Worm (Caenorhabditis elegans) whole organism, early embryonic: ENCODE measurements around the gene gadr-3.

ENCODE experiments used
- B0310.2 ChIP-seq: sonication (generic microtip); optimal IDR thresholded peaks from 2 replicates; lab custom pipeline; 2016; ENCODE audit warnings: mild to moderate bottlenecking, missing genetic modification characterization, missing compliant biosample characterization
- ama-1 ChIP-seq: fragments of 150-350 bp; optimal IDR thresholded peaks from 2 replicates; lab custom pipeline; 2014
- ceh-36 ChIP-seq: sonication (generic microtip); optimal IDR thresholded peaks from 2 replicates; lab custom pipeline; 2016; ENCODE audit warnings: missing genetic modification characterization, inconsistent platforms, missing compliant biosample characterization
- hmbx-1 ChIP-seq: sonication (generic microtip); optimal IDR thresholded peaks from 2 replicates; lab custom pipeline; 2016; ENCODE audit warnings: mild to moderate bottlenecking, missing genetic modification characterization, missing compliant biosample characterization
- tbx-11 ChIP-seq: fragments of 200-800 bp; sonication (Bioruptor generic); IDR thresholded peaks from 2 replicates; pipeline ENCODE4 v1.3.6; 2022; ENCODE audit warnings: missing genetic modification characterization, missing compliant biosample characterization

DNA sequence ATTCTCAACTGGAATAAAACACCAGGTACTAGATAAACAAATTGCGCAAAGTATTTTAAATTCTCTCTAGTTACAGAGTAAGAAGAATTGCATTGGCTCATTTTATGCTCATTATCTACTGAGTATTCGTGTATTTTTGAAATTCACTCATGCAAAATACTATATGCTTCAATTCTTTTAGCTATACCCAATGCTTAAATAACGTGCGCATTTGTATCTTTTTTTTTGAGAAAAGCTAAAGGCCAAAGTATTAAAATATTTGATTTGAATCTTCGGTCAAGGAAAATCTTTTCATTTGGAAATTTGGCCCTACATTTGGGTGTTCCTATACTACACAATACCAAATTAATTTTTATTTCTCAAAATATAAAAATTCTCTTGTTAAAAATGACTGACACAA is 23.8 kb downstream of the gadr-3 start, which contains the start of gene srg-4:
- TF ChIP-seq ama-1 (lab: Kevin White, UChicago) (no peak), B0310.2 (no peak), ceh-36 (tag; lab: Kevin White, UChicago) (no peak), tbx-11 (GFP tag; lab: Robert Waterston, UW) (no peak), hmbx-1 (tag; lab: Kevin White, UChicago) (no peak)
